Fruit fly (Drosophila melanogaster) whole organism, embryonic: ENCODE results near the gene CG14818.
A peak's percentile ranks its signal among the peaks of the same experiment; 100 is the strongest.

Experiments used
- Aef1 ChIP-seq: fragments of 200-800 bp; sonication (Bioruptor generic); IDR thresholded peaks from 3 replicates; pipeline ENCODE4 v1.3.6; 2022; ENCODE audit warnings: missing biosample characterization, missing genetic modification characterization
- Bgb ChIP-seq: fragments of 200-800 bp; sonication (Bioruptor generic); IDR thresholded peaks from 2 replicates; pipeline ENCODE4 v1.3.6; 2022; ENCODE audit warnings: missing biosample characterization, missing genetic modification characterization; ENCODE audit not compliant: partially characterized antibody
- Bteb2 ChIP-seq: fragments of 200-800 bp; sonication (Bioruptor generic); optimal IDR thresholded peaks from 2 replicates; lab custom pipeline; 2016; ENCODE audit warnings: missing biosample characterization, missing genetic modification characterization
- CG10147 ChIP-seq: fragments of 200-800 bp; sonication (Bioruptor generic); optimal IDR thresholded peaks from 2 replicates; lab custom pipeline; 2019; ENCODE audit warnings: missing biosample characterization, mild to moderate bottlenecking, missing genetic modification characterization, moderate library complexity
- CG10959 ChIP-seq: fragments of 200-800 bp; sonication (Bioruptor generic); IDR thresholded peaks from 2 replicates; pipeline ENCODE4 v1.3.6; 2022; ENCODE audit warnings: missing biosample characterization, missing genetic modification characterization
- CG11085 ChIP-seq: fragments of 200-800 bp; sonication (Bioruptor generic); IDR thresholded peaks from 2 replicates; pipeline ENCODE4 v1.3.6; 2022; ENCODE audit warnings: missing biosample characterization, missing genetic modification characterization
- CG13424 ChIP-seq: fragments of 200-800 bp; sonication (Bioruptor generic); optimal IDR thresholded peaks from 2 replicates; lab custom pipeline; 2019; ENCODE audit warnings: missing biosample characterization, mild to moderate bottlenecking, missing genetic modification characterization, moderate library complexity
- CG13894 ChIP-seq: fragments of 200-800 bp; sonication (Bioruptor generic); optimal IDR thresholded peaks from 3 replicates; lab custom pipeline; 2018; ENCODE audit warnings: missing biosample characterization, mild to moderate bottlenecking, missing genetic modification characterization, moderate library complexity
- CG14965 ChIP-seq: fragments of 200-800 bp; sonication (Bioruptor generic); optimal IDR thresholded peaks from 2 replicates; lab custom pipeline; 2016; ENCODE audit warnings: missing biosample characterization, missing genetic modification characterization, borderline replicate concordance
- CG18262 ChIP-seq: fragments of 200-800 bp; optimal IDR thresholded peaks from 3 replicates; lab custom pipeline; 2019; ENCODE audit warnings: missing biosample characterization, mild to moderate bottlenecking, missing genetic modification characterization, moderate library complexity
- CG18476 ChIP-seq: fragments of 200-800 bp; sonication (Bioruptor generic); optimal IDR thresholded peaks from 2 replicates; lab custom pipeline; 2016; ENCODE audit warnings: missing biosample characterization, mild to moderate bottlenecking, missing genetic modification characterization
- CG3065 ChIP-seq: fragments of 200-800 bp; sonication (Bioruptor generic); optimal IDR thresholded peaks from 2 replicates; lab custom pipeline; 2016; ENCODE audit warnings: missing biosample characterization, missing genetic modification characterization
- CG31224 ChIP-seq: fragments of 200-800 bp; sonication (Bioruptor generic); IDR thresholded peaks from 2 replicates; pipeline ENCODE4 v1.3.6; 2022; ENCODE audit warnings: missing biosample characterization, missing genetic modification characterization
- CG32532 ChIP-seq: fragments of 200-800 bp; sonication (Bioruptor generic); IDR thresholded peaks from 2 replicates; pipeline ENCODE4 v1.3.6; 2022; ENCODE audit warnings: missing biosample characterization, missing genetic modification characterization
- CG32767 ChIP-seq: fragments of 200-800 bp; sonication (Bioruptor generic); IDR thresholded peaks from 2 replicates; pipeline ENCODE4 v1.3.6; 2022; ENCODE audit warnings: missing biosample characterization, missing genetic modification characterization
- CG32772 ChIP-seq: fragments of 200-800 bp; sonication (Bioruptor generic); IDR thresholded peaks from 2 replicates; pipeline ENCODE4 v1.3.6; 2022; ENCODE audit warnings: missing biosample characterization, missing genetic modification characterization
- CG3838 ChIP-seq: fragments of 200-800 bp; sonication (Bioruptor generic); optimal IDR thresholded peaks from 3 replicates; lab custom pipeline; 2016; ENCODE audit warnings: missing biosample characterization, missing genetic modification characterization
- CG4360 ChIP-seq: fragments of 200-800 bp; sonication (Bioruptor generic); IDR thresholded peaks from 2 replicates; pipeline ENCODE4 v1.3.6; 2022; ENCODE audit warnings: missing biosample characterization, missing genetic modification characterization
- CG43689 ChIP-seq: fragments of 200-800 bp; sonication (Bioruptor generic); IDR thresholded peaks from 2 replicates; pipeline ENCODE4 v1.3.6; 2022; ENCODE audit warnings: missing biosample characterization, missing genetic modification characterization
- CG4617 ChIP-seq: fragments of 200-800 bp; sonication (Bioruptor generic); optimal IDR thresholded peaks from 3 replicates; lab custom pipeline; 2016; ENCODE audit warnings: missing biosample characterization, missing genetic modification characterization, borderline replicate concordance
- CG8765 ChIP-seq: fragments of 200-800 bp; sonication (Bioruptor generic); IDR thresholded peaks from 2 replicates; pipeline ENCODE4 v1.3.6; 2022; ENCODE audit warnings: missing biosample characterization, missing genetic modification characterization
- CG8924 ChIP-seq: fragments of 200-800 bp; optimal IDR thresholded peaks from 3 replicates; lab custom pipeline; 2019; ENCODE audit warnings: missing biosample characterization, mild to moderate bottlenecking, missing genetic modification characterization, moderate library complexity
- CG9727 ChIP-seq: fragments of 200-800 bp; sonication (Bioruptor generic); optimal IDR thresholded peaks from 3 replicates; lab custom pipeline; 2017; ENCODE audit warnings: missing biosample characterization, mild to moderate bottlenecking, missing genetic modification characterization
- CG9797 ChIP-seq: fragments of 200-800 bp; sonication (Bioruptor generic); optimal IDR thresholded peaks from 3 replicates; lab custom pipeline; 2018; ENCODE audit warnings: missing biosample characterization, mild to moderate bottlenecking, missing genetic modification characterization
- CTCF ChIP-seq: fragments of 200-800 bp; sonication (Bioruptor generic); optimal IDR thresholded peaks from 2 replicates; lab custom pipeline; 2017; ENCODE audit warnings: missing biosample characterization, mild to moderate bottlenecking, missing genetic modification characterization, moderate library complexity
- Deaf1 ChIP-seq: fragments of 200-800 bp; optimal IDR thresholded peaks from 3 replicates; lab custom pipeline; 2019; ENCODE audit warnings: missing biosample characterization, mild to moderate bottlenecking, missing genetic modification characterization, moderate library complexity
- Dfd ChIP-seq, 2 experiments: fragments of >200 bp; optimal IDR thresholded peaks; 2 replicates each; lab custom pipeline; 2017; ENCODE audit warnings: missing biosample characterization in 2 of 2, missing genetic modification characterization in 2 of 2
- Doc2 ChIP-seq: fragments of 200-800 bp; sonication (Bioruptor generic); IDR thresholded peaks from 2 replicates; pipeline ENCODE4 v1.3.6; 2022; ENCODE audit warnings: missing biosample characterization, missing genetic modification characterization
- Doc3 ChIP-seq: fragments of 200-800 bp; sonication (Bioruptor generic); IDR thresholded peaks from 3 replicates; pipeline ENCODE4 v1.3.6; 2022; ENCODE audit warnings: missing biosample characterization, missing genetic modification characterization; ENCODE audit not compliant: partially characterized antibody
- Oaz ChIP-seq: fragments of 200-800 bp; sonication (Bioruptor generic); IDR thresholded peaks from 2 replicates; pipeline ENCODE4 v1.3.6; 2022; ENCODE audit warnings: missing biosample characterization, missing genetic modification characterization
- Side ChIP-seq: fragments of 200-800 bp; sonication (Bioruptor generic); optimal IDR thresholded peaks from 2 replicates; lab custom pipeline; 2016; ENCODE audit warnings: missing biosample characterization, missing genetic modification characterization
- Six4 ChIP-seq: fragments of 200-800 bp; sonication (Bioruptor generic); optimal IDR thresholded peaks from 2 replicates; lab custom pipeline; 2016; ENCODE audit warnings: missing biosample characterization, missing genetic modification characterization
- Sox102F ChIP-seq: fragments of 200-800 bp; sonication (Bioruptor generic); optimal IDR thresholded peaks from 2 replicates; lab custom pipeline; 2018; ENCODE audit warnings: missing biosample characterization, mild to moderate bottlenecking, missing genetic modification characterization, moderate library complexity
- Taf1 ChIP-seq: fragments of 200-800 bp; sonication (Bioruptor generic); IDR thresholded peaks from 2 replicates; pipeline ENCODE4 v1.3.6; 2022; ENCODE audit warnings: missing biosample characterization, missing genetic modification characterization
- Trl ChIP-seq, 3 experiments: fragments of >200 bp in 2 of 3; fragments of 200-800 bp in 1 of 3; sonication (Bioruptor generic) in 1 of 3; optimal IDR thresholded peaks; 2 replicates in 1 of 3; 3 replicates in 2 of 3; lab custom pipeline; 2016 to 2017; ENCODE audit warnings: missing biosample characterization in 1 of 3, missing genetic modification characterization in 1 of 3
- amos ChIP-seq: fragments of 200-800 bp; sonication (Bioruptor generic); IDR thresholded peaks from 2 replicates; pipeline ENCODE4 v1.3.6; 2022; ENCODE audit warnings: missing biosample characterization, missing genetic modification characterization; ENCODE audit not compliant: partially characterized antibody
- bcd ChIP-seq: fragments of 200-800 bp; sonication (Bioruptor generic); optimal IDR thresholded peaks from 2 replicates; lab custom pipeline; 2017; ENCODE audit warnings: missing biosample characterization, mild to moderate bottlenecking, missing genetic modification characterization
- chinmo ChIP-seq: fragments of 200-800 bp; sonication (Bioruptor generic); IDR thresholded peaks from 4 replicates; pipeline ENCODE4 v1.3.6; 2022; ENCODE audit warnings: missing biosample characterization, missing genetic modification characterization; ENCODE audit not compliant: partially characterized antibody
- chn ChIP-seq: fragments of 200-800 bp; sonication (Bioruptor generic); optimal IDR thresholded peaks from 2 replicates; lab custom pipeline; 2016; ENCODE audit warnings: missing biosample characterization, missing genetic modification characterization
- en ChIP-seq: fragments of 200-800 bp; sonication (Bioruptor generic); optimal IDR thresholded peaks from 2 replicates; lab custom pipeline; 2016; ENCODE audit warnings: missing biosample characterization, missing genetic modification characterization
- eve ChIP-seq, 2 experiments: fragments of >200 bp; optimal IDR thresholded peaks; 2 replicates each; lab custom pipeline; 2017; ENCODE audit warnings: missing biosample characterization in 2 of 2, missing genetic modification characterization in 2 of 2
- eyg ChIP-seq: fragments of 200-800 bp; sonication (Bioruptor generic); optimal IDR thresholded peaks from 3 replicates; lab custom pipeline; 2016; ENCODE audit warnings: missing biosample characterization, missing genetic modification characterization
- fru ChIP-seq: fragments of >200 bp; optimal IDR thresholded peaks from 2 replicates; lab custom pipeline; 2017
- h ChIP-seq: fragments of >200 bp; optimal IDR thresholded peaks from 2 replicates; lab custom pipeline; 2017
- insv ChIP-seq, 2 experiments: fragments of 200-800 bp; sonication (Bioruptor generic); optimal IDR thresholded peaks; 3 replicates each; lab custom pipeline; 2016 to 2018; ENCODE audit warnings: missing biosample characterization in 2 of 2, missing genetic modification characterization in 2 of 2
- jumu ChIP-seq: fragments of 200-800 bp; sonication (Bioruptor generic); optimal IDR thresholded peaks from 3 replicates; lab custom pipeline; 2016; ENCODE audit warnings: missing biosample characterization, missing genetic modification characterization
- pho ChIP-seq: fragments of 200-800 bp; sonication (Bioruptor generic); optimal IDR thresholded peaks from 2 replicates; lab custom pipeline; 2016; ENCODE audit warnings: missing biosample characterization, missing genetic modification characterization
- pnt ChIP-seq: fragments of 200-800 bp; sonication (Bioruptor generic); optimal IDR thresholded peaks from 3 replicates; lab custom pipeline; 2016; ENCODE audit warnings: missing biosample characterization, missing genetic modification characterization
- psq ChIP-seq: fragments of 200-800 bp; sonication (Bioruptor generic); optimal IDR thresholded peaks from 2 replicates; lab custom pipeline; 2017; ENCODE audit warnings: missing biosample characterization, missing genetic modification characterization
- salm ChIP-seq: fragments of 200-800 bp; sonication (Bioruptor generic); optimal IDR thresholded peaks from 2 replicates; lab custom pipeline; 2018; ENCODE audit warnings: missing biosample characterization, mild to moderate bottlenecking, missing genetic modification characterization
- sd ChIP-seq: fragments of 200-800 bp; sonication (Bioruptor generic); optimal IDR thresholded peaks from 3 replicates; lab custom pipeline; 2018; ENCODE audit warnings: missing biosample characterization, mild to moderate bottlenecking, missing genetic modification characterization, moderate library complexity
- sens-2 ChIP-seq: fragments of 200-800 bp; sonication (Bioruptor generic); IDR thresholded peaks from 2 replicates; pipeline ENCODE4 v1.3.6; 2022; ENCODE audit warnings: missing biosample characterization, missing genetic modification characterization
- yki ChIP-seq: fragments of >200 bp; optimal IDR thresholded peaks from 3 replicates; lab custom pipeline; 2018

The CG14818 gene

dm6 chrX:1889926-1890325 lies 10.4 kb upstream of the CG14818 start, which contains the start of the genes trr and mRpL16 (continued):
- TF ChIP-seq Oaz (no peak), amos (GFP tag; lab: Robert Waterston, UW) (peak; percentile 70), sens-2 (GFP tag; lab: Robert Waterston, UW) (no peak), CG9727 (peak; percentile 60), Sox102F (GFP tag; lab: Kevin White, UChicago) (no peak), CG18262 (tag; lab: Kevin White, UChicago) (peak; percentile 43), Taf1 (GFP tag; lab: Robert Waterston, UW) (no peak; the same call in 1 of the 2 replicates), CG43689 (GFP tag; lab: Robert Waterston, UW) (no peak), CG32772 (GFP tag; lab: Robert Waterston, UW) (peak; percentile 41; the same call in 1 of the 2 replicates), chn (peak; percentile 20), CG31224 (GFP tag; lab: Robert Waterston, UW) (0 out of 2 replicates have a peak, but pooled peaks have one; percentile 16), CG3838 (GFP tag; lab: Kevin White, UChicago) (no peak), CG10147 (GFP tag; lab: Kevin White, UChicago) (no peak), bcd (GFP tag; lab: Kevin White, UChicago) (no peak), Side (GFP tag; lab: Kevin White, UChicago) (peak; percentile 27), Six4 (no peak), fru (lab: Kevin White, UChicago) (no peak), CG10959 (GFP tag; lab: Robert Waterston, UW) (no peak), CG9797 (GFP tag; lab: Kevin White, UChicago) (peak; percentile 84), CG3065 (no peak), Aef1 (GFP tag; lab: Robert Waterston, UW) (no peak), CG13894 (no peak), Bgb (GFP tag; lab: Robert Waterston, UW) (peak; percentile 66), Bteb2 (GFP tag; lab: Kevin White, UChicago) (no peak), CG4360 (GFP tag; lab: Robert Waterston, UW) (no peak), salm (tag; lab: Kevin White, UChicago) (no peak), Dfd (GFP tag; optimal IDR thresholded peaks at IDR 0.05; lab: Kevin White, UChicago) (no peak), chinmo (0 out of 4 replicates have a peak, but pooled peaks have one; percentile 59), CG32767 (GFP tag; lab: Robert Waterston, UW) (no peak), CG8765 (no peak), eyg (no peak), sd (no peak), CG13424 (peak; percentile 52), CG32532 (GFP tag; lab: Robert Waterston, UW) (peak; percentile 64), Trl (optimal IDR thresholded peaks at IDR 0.05; lab: Kevin White, UChicago) (no peak), Trl (GFP tag; optimal IDR thresholded peaks at IDR 0.05; lab: Kevin White, UChicago) (peak; percentile 24), CG11085 (no peak), Doc2 (GFP tag; lab: Robert Waterston, UW) (no peak), psq (no peak), h (no peak), en (GFP tag; lab: Kevin White, UChicago) (no peak), Deaf1 (tag; lab: Kevin White, UChicago) (no peak), CTCF (GFP tag; lab: Kevin White, UChicago) (no peak), Doc3 (GFP tag; lab: Robert Waterston, UW) (peak; percentile 51; the same call in 1 of the 3 replicates), pnt (GFP tag; lab: Kevin White, UChicago) (peak; percentile 3), CG18476 (GFP tag; lab: Kevin White, UChicago) (no peak), eve (GFP tag; optimal IDR thresholded peaks at IDR 0.05; lab: Kevin White, UChicago) (no peak), CG14965 (GFP tag; lab: Kevin White, UChicago) (no peak), pho (GFP tag; lab: Kevin White, UChicago) (peak; percentile 53), CG8924 (tag; lab: Kevin White, UChicago) (peak; percentile 67), CG4617 (GFP tag; lab: Kevin White, UChicago) (peak; percentile 37), yki (lab: Kevin White, UChicago) (no peak), insv (GFP tag; optimal IDR thresholded peaks at IDR 0.05; lab: Kevin White, UChicago) (peak in 1 of 2 experiments; percentile 16), jumu (GFP tag; lab: Kevin White, UChicago) (peak; percentile 49)
